Fruit fly (Drosophila melanogaster): ENCODE measurements around the gene mid.

- no peak for TF ChIP-seq CG8301 (tag; optimal IDR thresholded peaks at IDR 0.05)
- TF ChIP-seq EcR (GFP tag; optimal IDR thresholded peaks at IDR 0.05): peak; percentile 43
- peak; percentile 73 for TF ChIP-seq Pif1A (GFP tag; optimal IDR thresholded peaks at IDR 0.05)
- peak; percentile 89 for TF ChIP-seq CG8159 (tag; optimal IDR thresholded peaks at IDR 0.05)
- TF ChIP-seq CG32121 (GFP tag; IDR thresholded peaks at IDR 0.05): no peak
- peak; percentile 73 for TF ChIP-seq CG34367 (tag; optimal IDR thresholded peaks at IDR 0.05)
- TF ChIP-seq Ets98B (GFP tag; IDR thresholded peaks at IDR 0.05): no peak
- TF ChIP-seq CG12605 (GFP tag; IDR thresholded peaks at IDR 0.05): no peak
- TF ChIP-seq CG17806 (tag; optimal IDR thresholded peaks at IDR 0.05): peak; percentile 82
- TF ChIP-seq Snoo (tag; optimal IDR thresholded peaks at IDR 0.05): peak; percentile 44
- no peak for TF ChIP-seq CG10348 (GFP tag; IDR thresholded peaks at IDR 0.05)
- TF ChIP-seq fd96Ca (GFP tag; IDR thresholded peaks at IDR 0.05): no peak
These were observed 18.5 kb downstream of the mid start for dm6 chr2L:5479971-5480370.

All from whole organism, pupa.